Worm (Caenorhabditis elegans): ENCODE measurements around the gene R03H10.4.

ce11 chrII:4134688-4135087 is 33.6 kb downstream of the R03H10.4 start:
- no peak for TF ChIP-seq tbp1 (GFP tag; optimal IDR thresholded peaks at IDR 0.05)
- no peak for TF ChIP-seq bed-1 (GFP tag; IDR thresholded peaks at IDR 0.05)
- no peak for TF ChIP-seq hlh-12 (tag; optimal IDR thresholded peaks at IDR 0.05)
- TF ChIP-seq F39B2.1 (GFP tag; IDR thresholded peaks at IDR 0.05) = no peak
